Worm (Caenorhabditis elegans) whole organism, L4 larva: Measurements from ENCODE around the gene F41G3.19.

Experiments
- F10B5.3 ChIP-seq: sonication (generic microtip); optimal IDR thresholded peaks from 2 replicates; lab custom pipeline; 2016; ENCODE audit warnings: mild to moderate bottlenecking, missing genetic modification characterization, missing compliant biosample characterization
- F37D6.2 ChIP-seq: sonication (generic microtip); optimal IDR thresholded peaks from 2 replicates; lab custom pipeline; 2016; ENCODE audit warnings: mild to moderate bottlenecking, missing genetic modification characterization, missing compliant biosample characterization
- F49E8.2 ChIP-seq: sonication (generic microtip); optimal IDR thresholded peaks from 2 replicates; lab custom pipeline; 2016; ENCODE audit warnings: missing compliant biosample characterization, mild to moderate bottlenecking, missing genetic modification characterization, borderline replicate concordance
- T20F7.1 ChIP-seq: fragments of 200-800 bp; sonication (Bioruptor generic); optimal IDR thresholded peaks from 2 replicates; lab custom pipeline; 2018; ENCODE audit warnings: mild to moderate bottlenecking, missing genetic modification characterization, missing compliant biosample characterization
- ZK546.5 ChIP-seq, 2 experiments: sonication (generic microtip); optimal IDR thresholded peaks; 2 replicates each; lab custom pipeline; 2017; ENCODE audit warnings: missing biosample characterization in 2 of 2, missing genetic modification characterization in 2 of 2
- attf-4 ChIP-seq: sonication (generic microtip); optimal IDR thresholded peaks from 3 replicates; lab custom pipeline; 2017; ENCODE audit warnings: missing biosample characterization, missing genetic modification characterization
- daf-12 ChIP-seq: fragments of 150-350 bp; optimal IDR thresholded peaks from 2 replicates; lab custom pipeline; 2014; ENCODE audit warnings: missing biosample characterization, missing genetic modification reagents, missing genetic modification characterization
- daf-16 ChIP-seq, 3 experiments: sonication (generic microtip); optimal IDR thresholded peaks; 2 replicates each; lab custom pipeline; 2016 to 2017; ENCODE audit warnings: missing genetic modification characterization in 3 of 3, missing genetic modification reagents in 3 of 3, mild to moderate bottlenecking in 2 of 3, missing compliant biosample characterization in 2 of 3, missing biosample characterization in 1 of 3, moderate library complexity in 1 of 3
- dmd-6 ChIP-seq: fragments of 200-800 bp; sonication (Bioruptor generic); IDR thresholded peaks from 2 replicates; pipeline ENCODE4 v1.3.6; 2022; ENCODE audit warnings: missing genetic modification reagents, missing genetic modification characterization, missing compliant biosample characterization
- dve-1 ChIP-seq: sonication (generic microtip); optimal IDR thresholded peaks from 2 replicates; lab custom pipeline; 2017; ENCODE audit warnings: antibody characterized with exemption, mild to moderate bottlenecking, missing genetic modification characterization, missing compliant biosample characterization; ENCODE audit not compliant: insufficient read depth
- fkh-10 ChIP-seq: fragments of 150-350 bp; optimal IDR thresholded peaks from 2 replicates; lab custom pipeline; 2014; ENCODE audit warnings: missing biosample characterization, missing genetic modification reagents, missing genetic modification characterization
- hif-1 ChIP-seq, 2 experiments: sonication (generic microtip); optimal IDR thresholded peaks; 2 replicates each; lab custom pipeline; 2016 to 2017; ENCODE audit warnings: missing compliant biosample characterization in 2 of 2, missing genetic modification characterization in 2 of 2, missing genetic modification reagents in 2 of 2, missing genotype in 2 of 2, mild to moderate bottlenecking in 1 of 2
- hlh-11 ChIP-seq: fragments of 200-800 bp; sonication (Bioruptor generic); optimal IDR thresholded peaks from 2 replicates; lab custom pipeline; 2018; ENCODE audit warnings: mild to moderate bottlenecking, missing genetic modification characterization, missing compliant biosample characterization
- hlh-30 ChIP-seq: sonication (generic microtip); optimal IDR thresholded peaks from 2 replicates; lab custom pipeline; 2017; ENCODE audit warnings: antibody characterized with exemption, mild to moderate bottlenecking, missing genetic modification characterization, missing compliant biosample characterization; ENCODE audit not compliant: insufficient read depth
- hmg-1.1 ChIP-seq: fragments of 200-800 bp; sonication (Bioruptor generic); IDR thresholded peaks from 2 replicates; pipeline ENCODE4 v1.3.6; 2022; ENCODE audit warnings: missing genetic modification reagents, missing genetic modification characterization, missing compliant biosample characterization
- jun-1 ChIP-seq: fragments of 150-350 bp; optimal IDR thresholded peaks from 2 replicates; lab custom pipeline; 2014; ENCODE audit warnings: missing biosample characterization, missing genetic modification reagents, missing genetic modification characterization
- lsy-2 ChIP-seq, 2 experiments: fragments of 150-350 bp in 1 of 2; sonication (generic microtip) in 1 of 2; optimal IDR thresholded peaks; 2 replicates each; lab custom pipeline; 2014 to 2017; ENCODE audit warnings: missing biosample characterization in 2 of 2, missing genetic modification characterization in 2 of 2
- madf-9 ChIP-seq: fragments of 200-800 bp; sonication (Bioruptor generic); conservative IDR thresholded peaks from 2 replicates; pipeline ENCODE4 v1.3.6; 2022; ENCODE audit warnings: missing genetic modification reagents, missing genetic modification characterization, missing compliant biosample characterization
- mdt-29 ChIP-seq: fragments of 200-800 bp; sonication (Bioruptor generic); IDR thresholded peaks from 2 replicates; pipeline ENCODE4 v1.3.6; 2022; ENCODE audit warnings: missing genetic modification reagents, missing genetic modification characterization, missing compliant biosample characterization
- mxl-3 ChIP-seq: fragments of 200-800 bp; sonication (Bioruptor generic); optimal IDR thresholded peaks from 2 replicates; lab custom pipeline; 2018; ENCODE audit warnings: mild to moderate bottlenecking, missing genetic modification characterization, missing compliant biosample characterization
- nhr-10 ChIP-seq: fragments of 150-350 bp; optimal IDR thresholded peaks from 2 replicates; lab custom pipeline; 2014; ENCODE audit warnings: missing biosample characterization, missing genetic modification characterization
- nhr-111 ChIP-seq: fragments of 200-800 bp; sonication (Bioruptor generic); optimal IDR thresholded peaks from 2 replicates; lab custom pipeline; 2018; ENCODE audit warnings: mild to moderate bottlenecking, missing genetic modification characterization, missing compliant biosample characterization
- nhr-25 ChIP-seq: sonication (generic microtip); optimal IDR thresholded peaks from 2 replicates; lab custom pipeline; 2017; ENCODE audit warnings: missing genetic modification characterization, mild to moderate bottlenecking, missing compliant biosample characterization, antibody characterized with exemption, moderate library complexity, borderline replicate concordance; ENCODE audit not compliant: insufficient read depth
- nhr-41 ChIP-seq: fragments of 200-800 bp; sonication (Bioruptor generic); IDR thresholded peaks from 2 replicates; pipeline ENCODE4 v1.3.6; 2022; ENCODE audit warnings: missing genetic modification reagents, missing genetic modification characterization, missing compliant biosample characterization
- nhr-6 ChIP-seq: fragments of 150-350 bp; optimal IDR thresholded peaks from 2 replicates; lab custom pipeline; 2014; ENCODE audit warnings: missing biosample characterization, missing genetic modification characterization
- pqm-1 ChIP-seq: sonication (generic microtip); optimal IDR thresholded peaks from 2 replicates; lab custom pipeline; 2017; ENCODE audit warnings: missing biosample characterization, missing genetic modification characterization
- rbr-2 ChIP-seq: sonication (generic microtip); optimal IDR thresholded peaks from 2 replicates; lab custom pipeline; 2016; ENCODE audit warnings: missing genotype, missing genetic modification characterization, missing compliant biosample characterization
- snpc-4 ChIP-seq: fragments of 150-350 bp; optimal IDR thresholded peaks from 2 replicates; lab custom pipeline; 2014; ENCODE audit warnings: missing biosample characterization, missing genetic modification characterization
- tra-1 ChIP-seq: fragments of 200-800 bp; sonication (Bioruptor generic); IDR thresholded peaks from 2 replicates; pipeline ENCODE4 v1.3.6; 2022; ENCODE audit warnings: missing genetic modification reagents, missing genetic modification characterization, missing compliant biosample characterization
- unc-130 ChIP-seq: sonication (generic microtip); optimal IDR thresholded peaks from 2 replicates; lab custom pipeline; 2016; ENCODE audit warnings: missing genetic modification reagents, missing genetic modification characterization, missing compliant biosample characterization
- unc-62 ChIP-seq, 3 experiments: fragments of 150-350 bp in 1 of 3; sonication (generic microtip); optimal IDR thresholded peaks in 2 of 3; peaks in 1 of 3; 1 replicate in 1 of 3; 2 replicates in 2 of 3; lab custom pipeline; 2014 to 2017; ENCODE audit warnings: missing biosample characterization in 3 of 3, missing genetic modification characterization in 3 of 3, missing genetic modification reagents in 3 of 3, missing genotype in 1 of 3
- zfp-3 ChIP-seq: fragments of 200-800 bp; sonication (Bioruptor generic); conservative IDR thresholded peaks from 2 replicates; pipeline ENCODE4 v1.3.6; 2022; ENCODE audit warnings: missing genetic modification reagents, missing genetic modification characterization, missing compliant biosample characterization
- zip-2 ChIP-seq: fragments of 150-350 bp; optimal IDR thresholded peaks from 2 replicates; lab custom pipeline; 2014; ENCODE audit warnings: missing biosample characterization, missing genetic modification characterization

The F41G3.19 gene

DNA sequence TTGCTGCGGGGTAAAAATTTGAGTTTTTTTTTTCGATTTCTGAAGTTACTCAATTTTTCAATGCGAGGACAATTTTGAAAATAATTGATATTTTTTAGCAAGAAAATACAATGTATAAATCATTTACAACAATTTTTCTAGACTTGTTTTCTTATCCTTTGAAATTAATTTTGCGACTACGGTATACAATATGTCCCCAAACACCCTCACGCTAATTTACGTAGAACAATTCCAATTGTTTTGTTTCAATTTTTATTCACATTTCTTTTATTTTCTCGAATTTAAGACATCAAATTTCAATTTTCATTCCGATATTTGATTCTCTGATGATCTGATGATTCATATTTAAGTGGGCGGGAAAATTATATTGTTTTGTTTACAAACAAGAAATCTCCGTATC, 30.1 kb upstream of the F41G3.19 start:
- no peak for TF ChIP-seq jun-1 (tag; lab: Kevin White, UChicago)
- peak in 1 of 2 experiments; percentile 60 for TF ChIP-seq unc-62 (GFP tag; optimal IDR thresholded peaks at IDR 0.05 in 1 of 2; lab: Kevin White, UChicago)
- no peak for TF ChIP-seq unc-62 (tag; optimal IDR thresholded peaks at IDR 0.05; lab: Kevin White, UChicago)
- TF ChIP-seq lsy-2 (tag; optimal IDR thresholded peaks at IDR 0.05; lab: Kevin White, UChicago), result peak in 1 of 2 experiments; percentile 7

DNA sequence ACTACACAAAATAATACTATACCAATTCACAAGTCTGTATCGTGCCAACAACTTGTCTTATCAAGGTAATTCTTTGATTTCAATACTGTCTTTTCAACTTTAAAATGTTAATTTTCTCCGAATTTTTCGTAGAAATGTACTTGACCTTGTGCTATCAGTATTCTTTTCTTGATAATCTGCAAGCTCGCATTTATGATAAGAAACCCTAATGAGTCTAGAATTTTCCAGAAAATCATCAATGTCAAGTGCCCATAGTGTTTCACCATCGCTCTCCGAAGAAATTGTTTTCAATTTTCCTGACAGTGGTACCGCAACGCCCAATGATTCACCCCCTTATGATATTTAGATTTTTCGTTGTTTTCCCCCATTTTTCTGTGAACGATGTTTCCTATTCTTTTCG, 29.3 kb upstream of the F41G3.19 start:
- peak; percentile 4 for TF ChIP-seq pqm-1 (tag; lab: Kevin White, UChicago)
- no peak for TF ChIP-seq hif-1 (tag; optimal IDR thresholded peaks at IDR 0.05; lab: Kevin White, UChicago)
- TF ChIP-seq nhr-111 (GFP tag; lab: Kevin White, UChicago), result no peak
- TF ChIP-seq dmd-6 (GFP tag; lab: Robert Waterston, UW), result peak; percentile 46; the same call in 1 of the 2 replicates
- no peak for TF ChIP-seq lsy-2 (tag; optimal IDR thresholded peaks at IDR 0.05; lab: Kevin White, UChicago)
- no peak for TF ChIP-seq nhr-6 (tag; lab: Kevin White, UChicago)
- TF ChIP-seq mxl-3 (GFP tag; lab: Kevin White, UChicago), result no peak
- TF ChIP-seq T20F7.1 (GFP tag; lab: Kevin White, UChicago), result no peak
- no peak for TF ChIP-seq zfp-3
- no peak for TF ChIP-seq zip-2 (tag; lab: Kevin White, UChicago)
- no peak for TF ChIP-seq attf-4 (tag; lab: Kevin White, UChicago)
- TF ChIP-seq daf-16 (GFP tag; optimal IDR thresholded peaks at IDR 0.05; lab: Kevin White, UChicago), result no peak
- TF ChIP-seq daf-16 (tag; optimal IDR thresholded peaks at IDR 0.05; lab: Kevin White, UChicago), result peak; percentile 89
- TF ChIP-seq F10B5.3 (tag; lab: Kevin White, UChicago), result no peak
- peak; percentile 60 for TF ChIP-seq hlh-11
- TF ChIP-seq tra-1 (GFP tag; lab: Robert Waterston, UW), result 0 out of 2 replicates have a peak, but pooled peaks have one; percentile 17
- no peak for TF ChIP-seq ZK546.5 (tag; optimal IDR thresholded peaks at IDR 0.05; lab: Kevin White, UChicago)
- TF ChIP-seq snpc-4 (tag; lab: Kevin White, UChicago), result no peak
- peak; percentile 59; the same call in 1 of the 2 replicates for TF ChIP-seq mdt-29 (GFP tag; lab: Robert Waterston, UW)
- TF ChIP-seq rbr-2 (tag; lab: Kevin White, UChicago), result no peak
- TF ChIP-seq dve-1 (tag; lab: Kevin White, UChicago), result peak; percentile 31
- TF ChIP-seq nhr-25, result no peak
- TF ChIP-seq unc-130 (GFP tag; lab: Kevin White, UChicago), result no peak
- TF ChIP-seq unc-62 (GFP tag; optimal IDR thresholded peaks at IDR 0.05 in 1 of 2; lab: Kevin White, UChicago), result peak in 1 of 2 experiments; percentile 55
- no peak for TF ChIP-seq unc-62 (tag; optimal IDR thresholded peaks at IDR 0.05; lab: Kevin White, UChicago)
- no peak for TF ChIP-seq F37D6.2 (tag; lab: Kevin White, UChicago)
- peak; percentile 18 for TF ChIP-seq hlh-30 (tag; lab: Kevin White, UChicago)

DNA sequence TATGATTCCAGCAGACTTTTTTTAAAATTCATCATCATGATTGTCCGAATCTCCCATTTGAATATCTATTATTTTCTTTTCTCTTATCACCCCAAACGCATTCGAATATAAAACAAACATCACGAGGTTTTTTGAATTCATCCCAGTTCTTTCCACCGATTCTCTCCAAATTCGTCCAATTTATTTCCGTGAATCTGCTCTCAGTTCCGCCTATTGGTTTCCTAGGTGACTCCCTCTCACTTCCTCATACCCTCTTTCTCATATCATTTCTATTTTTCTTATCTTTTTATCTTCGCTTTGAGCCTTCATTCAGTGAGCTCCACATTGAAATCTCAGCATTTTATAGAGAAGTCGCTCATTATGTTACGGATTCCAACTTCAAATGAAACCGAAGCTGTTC, 27.2 kb upstream of the F41G3.19 start, which contains the start of gene T13C2.7:
Gene T13C2.7 (plus strand): TSS at position 301 of the 400 bp plus-strand sequence.
- TF ChIP-seq daf-12 (no peak), madf-9 (GFP tag; lab: Robert Waterston, UW) (no peak), hmg-1.1 (GFP tag; lab: Robert Waterston, UW) (no peak), nhr-41 (GFP tag; lab: Robert Waterston, UW) (no peak), nhr-10 (no peak), unc-62 (GFP tag; optimal IDR thresholded peaks at IDR 0.05 in 1 of 2; lab: Kevin White, UChicago) (no peak), unc-62 (tag; optimal IDR thresholded peaks at IDR 0.05; lab: Kevin White, UChicago) (no peak), F49E8.2 (tag; lab: Kevin White, UChicago) (no peak), unc-130 (GFP tag; lab: Kevin White, UChicago) (no peak), fkh-10 (GFP tag; lab: Kevin White, UChicago) (no peak), zip-2 (tag; lab: Kevin White, UChicago) (no peak)
